Worm (Caenorhabditis elegans) whole organism, L1 larva: ENCODE data around the gene C08F11.3.

Experiments
- aly-2 ChIP-seq: fragments of 150-350 bp; optimal IDR thresholded peaks from 2 replicates; lab custom pipeline; 2014; ENCODE audit warnings: missing biosample characterization, missing genetic modification characterization
- dpl-1 ChIP-seq, 3 experiments: fragments of 150-350 bp in 2 of 3; sonication (generic microtip) in 1 of 3; optimal IDR thresholded peaks; 2 replicates each; lab custom pipeline; 2014 to 2017; ENCODE audit warnings: missing biosample characterization in 3 of 3, missing genetic modification characterization in 3 of 3, missing genetic modification reagents in 3 of 3
- elt-3 ChIP-seq, 6 experiments: fragments of 150-350 bp in 1 of 6; sonication (generic microtip); optimal IDR thresholded peaks; 2 replicates each; lab custom pipeline; 2017 to 2018; ENCODE audit warnings: missing biosample characterization in 6 of 6, missing genetic modification characterization in 6 of 6, inconsistent platforms in 1 of 6
- fkh-4 ChIP-seq: sonication (generic microtip); optimal IDR thresholded peaks from 2 replicates; lab custom pipeline; 2016; ENCODE audit warnings: missing compliant biosample characterization, missing genetic modification characterization, borderline replicate concordance
- lin-14 ChIP-seq: fragments of 200-800 bp; sonication (Bioruptor generic); optimal IDR thresholded peaks from 2 replicates; lab custom pipeline; 2018; ENCODE audit warnings: mild to moderate bottlenecking, missing genetic modification characterization, moderate library complexity, missing compliant biosample characterization
- lir-3 ChIP-seq: sonication (generic microtip); optimal IDR thresholded peaks from 2 replicates; lab custom pipeline; 2016; ENCODE audit warnings: mild to moderate bottlenecking, missing genetic modification characterization, moderate library complexity, missing compliant biosample characterization; ENCODE audit not compliant: poor library complexity
- nhr-237 ChIP-seq: fragments of 150-350 bp; optimal IDR thresholded peaks from 2 replicates; lab custom pipeline; 2014; ENCODE audit warnings: missing biosample characterization, missing genetic modification characterization
- snpc-4 ChIP-seq: fragments of 150-350 bp; optimal IDR thresholded peaks from 2 replicates; lab custom pipeline; 2014; ENCODE audit warnings: missing biosample characterization, missing genetic modification characterization
- unc-130 ChIP-seq: fragments of 150-350 bp; optimal IDR thresholded peaks from 2 replicates; lab custom pipeline; 2017; ENCODE audit warnings: missing biosample characterization, missing genetic modification characterization, inconsistent platforms
- ztf-11 ChIP-seq, 2 experiments: sonication (generic microtip); optimal IDR thresholded peaks; 2 replicates each; lab custom pipeline; 2016 to 2017; ENCODE audit warnings: missing genetic modification characterization in 2 of 2, missing biosample characterization in 1 of 2, missing compliant biosample characterization in 1 of 2

DNA sequence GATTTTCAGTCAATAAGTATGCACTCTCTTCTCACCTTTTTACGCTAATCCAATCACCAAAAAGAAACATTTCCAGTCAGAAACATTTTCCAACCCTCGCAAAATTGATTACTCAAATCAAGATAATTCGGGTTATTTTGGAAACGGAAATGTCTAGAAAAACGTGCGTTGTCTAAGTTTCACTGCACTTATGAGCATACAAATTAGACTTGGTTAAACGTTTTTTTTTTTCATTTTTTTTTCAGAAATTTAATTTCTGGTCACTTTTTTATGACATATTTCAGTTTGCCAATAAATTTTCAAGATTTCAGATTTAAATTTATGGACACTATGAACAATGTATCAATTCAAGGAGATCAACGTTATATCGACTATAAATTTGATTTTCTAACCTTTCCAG, 36.4 kb upstream of the C08F11.3 start, which contains the start of gene sru-12:
- no peak for TF ChIP-seq ztf-11 (tag; optimal IDR thresholded peaks at IDR 0.05; lab: Kevin White, UChicago)
- no peak for TF ChIP-seq fkh-4
- no peak for TF ChIP-seq unc-130
- no peak for TF ChIP-seq lir-3 (tag; lab: Kevin White, UChicago)
- TF ChIP-seq snpc-4: no peak
- no peak for TF ChIP-seq dpl-1 (GFP tag; optimal IDR thresholded peaks at IDR 0.05; lab: Kevin White, UChicago)
- TF ChIP-seq aly-2 (tag; lab: Kevin White, UChicago): no peak
- no peak for TF ChIP-seq lin-14 (GFP tag; lab: Kevin White, UChicago)
- TF ChIP-seq elt-3 (tag; optimal IDR thresholded peaks at IDR 0.05; lab: Kevin White, UChicago): no peak
- TF ChIP-seq nhr-237: no peak
